Fruit fly (Drosophila melanogaster) whole organism, embryonic: ENCODE measurements around the gene Andorra.

ENCODE experiments used
- BEAF-32 ChIP-seq: fragments of 200-800 bp; sonication (Bioruptor generic); optimal IDR thresholded peaks from 3 replicates; lab custom pipeline; 2017; ENCODE audit warnings: missing biosample characterization, missing genetic modification characterization, mild to moderate bottlenecking, moderate library complexity, missing genetic modification reagents
- CG10462 ChIP-seq: fragments of 200-800 bp; sonication (Bioruptor generic); optimal IDR thresholded peaks from 2 replicates; lab custom pipeline; 2016; ENCODE audit warnings: missing biosample characterization, missing genetic modification characterization
- CG11695 ChIP-seq: fragments of 200-800 bp; sonication (Bioruptor generic); IDR thresholded peaks from 3 replicates; pipeline ENCODE4 v1.3.6; 2022; ENCODE audit warnings: missing biosample characterization, missing genetic modification characterization
- CG12236 ChIP-seq: fragments of 200-800 bp; sonication (Bioruptor generic); optimal IDR thresholded peaks from 2 replicates; lab custom pipeline; 2016; ENCODE audit warnings: missing biosample characterization, missing genetic modification characterization
- CG12299 ChIP-seq: fragments of 200-800 bp; sonication (Bioruptor generic); optimal IDR thresholded peaks from 2 replicates; lab custom pipeline; 2018; ENCODE audit warnings: missing biosample characterization, mild to moderate bottlenecking, missing genetic modification characterization
- CG12659 ChIP-seq: fragments of 200-800 bp; sonication (Bioruptor generic); optimal IDR thresholded peaks from 3 replicates; lab custom pipeline; 2017; ENCODE audit warnings: mild to moderate bottlenecking, missing biosample characterization, missing genetic modification reagents, missing genetic modification characterization
- CG14050 ChIP-seq: fragments of 200-800 bp; sonication (Bioruptor generic); IDR thresholded peaks from 3 replicates; pipeline ENCODE4 v1.3.6; 2022; ENCODE audit warnings: missing biosample characterization, missing genetic modification characterization
- CG1602 ChIP-seq: fragments of 200-800 bp; sonication (Bioruptor generic); optimal IDR thresholded peaks from 3 replicates; lab custom pipeline; 2016; ENCODE audit warnings: missing biosample characterization, missing genetic modification characterization
- CG16863 ChIP-seq: fragments of 200-800 bp; sonication (Bioruptor generic); optimal IDR thresholded peaks from 3 replicates; lab custom pipeline; 2016; ENCODE audit warnings: missing biosample characterization, missing genetic modification characterization
- CG18619 ChIP-seq: fragments of 200-800 bp; sonication (Bioruptor generic); optimal IDR thresholded peaks from 3 replicates; lab custom pipeline; 2017; ENCODE audit warnings: missing biosample characterization, mild to moderate bottlenecking, missing genetic modification characterization
- CG32772 ChIP-seq: fragments of 200-800 bp; sonication (Bioruptor generic); IDR thresholded peaks from 2 replicates; pipeline ENCODE4 v1.3.6; 2022; ENCODE audit warnings: missing biosample characterization, missing genetic modification characterization
- CG4730 ChIP-seq: fragments of 200-800 bp; sonication (Bioruptor generic); IDR thresholded peaks from 2 replicates; pipeline ENCODE4 v1.3.6; 2022; ENCODE audit warnings: missing biosample characterization, missing genetic modification characterization
- CG6254 ChIP-seq: fragments of 200-800 bp; sonication (Bioruptor generic); optimal IDR thresholded peaks from 3 replicates; lab custom pipeline; 2017; ENCODE audit warnings: mild to moderate bottlenecking, missing biosample characterization, missing genetic modification reagents, missing genetic modification characterization
- CG8290 ChIP-seq, 3 experiments: fragments of 200-800 bp; sonication (Bioruptor generic); optimal IDR thresholded peaks; 2 replicates each; lab custom pipeline; 2016 to 2019; ENCODE audit warnings: missing biosample characterization in 3 of 3, missing genetic modification characterization in 3 of 3, mild to moderate bottlenecking in 2 of 3, moderate library complexity in 1 of 3
- D19B ChIP-seq: fragments of 200-800 bp; sonication (Bioruptor generic); optimal IDR thresholded peaks from 2 replicates; lab custom pipeline; 2017; ENCODE audit warnings: missing biosample characterization, mild to moderate bottlenecking, missing genetic modification characterization
- Dp ChIP-seq: fragments of 200-800 bp; sonication (Bioruptor generic); optimal IDR thresholded peaks from 2 replicates; lab custom pipeline; 2018; ENCODE audit warnings: missing biosample characterization, mild to moderate bottlenecking, missing genetic modification characterization, moderate library complexity
- H15 ChIP-seq: fragments of 200-800 bp; sonication (Bioruptor generic); IDR thresholded peaks from 3 replicates; pipeline ENCODE4 v1.3.6; 2022; ENCODE audit warnings: missing biosample characterization, missing genetic modification characterization
- HmgD ChIP-seq: fragments of 200-800 bp; sonication (Bioruptor generic); optimal IDR thresholded peaks from 3 replicates; lab custom pipeline; 2016; ENCODE audit warnings: missing biosample characterization, missing genetic modification characterization
- Lim3 ChIP-seq: fragments of 200-800 bp; sonication (Bioruptor generic); IDR thresholded peaks from 2 replicates; pipeline ENCODE4 v1.3.6; 2022; ENCODE audit warnings: missing biosample characterization, missing genetic modification characterization
- Mad ChIP-seq: fragments of 200-800 bp; sonication (Bioruptor generic); optimal IDR thresholded peaks from 2 replicates; lab custom pipeline; 2016; ENCODE audit warnings: missing biosample characterization, missing genetic modification characterization
- Med ChIP-seq: fragments of 200-800 bp; sonication (Bioruptor generic); peaks from one replicate; lab custom pipeline; 2016; ENCODE audit warnings: missing biosample characterization, missing genetic modification characterization, mild to moderate bottlenecking, inconsistent platforms, moderate library complexity
- Pdp1 ChIP-seq, 2 experiments: fragments of 200-800 bp; sonication (Bioruptor generic); optimal IDR thresholded peaks; 3 replicates each; lab custom pipeline; 2016; ENCODE audit warnings: missing biosample characterization in 2 of 2, missing genetic modification characterization in 2 of 2, mild to moderate bottlenecking in 1 of 2, moderate library complexity in 1 of 2
- Sry-β ChIP-seq: fragments of 200-800 bp; sonication (Bioruptor generic); optimal IDR thresholded peaks from 2 replicates; lab custom pipeline; 2018; ENCODE audit warnings: missing biosample characterization, mild to moderate bottlenecking, missing genetic modification characterization, moderate library complexity
- Trl ChIP-seq, 3 experiments: fragments of >200 bp in 2 of 3; fragments of 200-800 bp in 1 of 3; sonication (Bioruptor generic) in 1 of 3; optimal IDR thresholded peaks; 2 replicates in 1 of 3; 3 replicates in 2 of 3; lab custom pipeline; 2016 to 2017; ENCODE audit warnings: missing biosample characterization in 1 of 3, missing genetic modification characterization in 1 of 3
- dm ChIP-seq: fragments of 200-800 bp; sonication (Bioruptor generic); optimal IDR thresholded peaks from 3 replicates; lab custom pipeline; 2016; ENCODE audit warnings: missing biosample characterization, missing genetic modification characterization
- dysf ChIP-seq: fragments of 200-800 bp; sonication (Bioruptor generic); IDR thresholded peaks from 3 replicates; pipeline ENCODE4 v1.3.6; 2022; ENCODE audit warnings: missing biosample characterization, missing genetic modification characterization
- ems ChIP-seq: fragments of 200-800 bp; sonication (Bioruptor generic); optimal IDR thresholded peaks from 3 replicates; lab custom pipeline; 2016; ENCODE audit warnings: missing biosample characterization, missing genetic modification characterization
- esg ChIP-seq: fragments of 200-800 bp; sonication (Bioruptor generic); conservative IDR thresholded peaks from 2 replicates; pipeline ENCODE4 v1.3.6; 2022; ENCODE audit warnings: missing biosample characterization, missing genetic modification characterization
- fd102C ChIP-seq: fragments of 200-800 bp; sonication (Bioruptor generic); optimal IDR thresholded peaks from 2 replicates; lab custom pipeline; 2018; ENCODE audit warnings: missing biosample characterization, mild to moderate bottlenecking, missing genetic modification characterization, moderate library complexity
- gce ChIP-seq: fragments of 200-800 bp; sonication (Bioruptor generic); IDR thresholded peaks from 3 replicates; pipeline ENCODE4 v1.3.6; 2022; ENCODE audit warnings: missing biosample characterization, missing genetic modification characterization
- gt ChIP-seq: fragments of 200-800 bp; sonication (Bioruptor generic); IDR thresholded peaks from 2 replicates; pipeline ENCODE4 v1.3.6; 2022; ENCODE audit warnings: missing biosample characterization, missing genetic modification characterization
- h ChIP-seq: fragments of >200 bp; optimal IDR thresholded peaks from 2 replicates; lab custom pipeline; 2017
- hb ChIP-seq: fragments of 200-800 bp; sonication (Bioruptor generic); IDR thresholded peaks from 3 replicates; pipeline ENCODE4 v1.3.6; 2022; ENCODE audit warnings: missing biosample characterization, missing genetic modification characterization; ENCODE audit not compliant: partially characterized antibody
- her ChIP-seq: fragments of 200-800 bp; sonication (Bioruptor generic); optimal IDR thresholded peaks from 2 replicates; lab custom pipeline; 2016; ENCODE audit warnings: missing biosample characterization, missing genetic modification characterization
- kah ChIP-seq: fragments of 200-800 bp; sonication (Bioruptor generic); optimal IDR thresholded peaks from 2 replicates; lab custom pipeline; 2018; ENCODE audit warnings: missing biosample characterization, mild to moderate bottlenecking, missing genetic modification characterization
- kay ChIP-seq: fragments of 200-800 bp; sonication (Bioruptor generic); optimal IDR thresholded peaks from 2 replicates; lab custom pipeline; 2016; ENCODE audit warnings: missing biosample characterization, missing genetic modification characterization
- lab ChIP-seq: fragments of 200-800 bp; sonication (Bioruptor generic); optimal IDR thresholded peaks from 3 replicates; lab custom pipeline; 2017; ENCODE audit warnings: missing biosample characterization, missing genetic modification characterization, mild to moderate bottlenecking, moderate library complexity, missing genetic modification reagents
- lilli ChIP-seq: fragments of 200-800 bp; sonication (Bioruptor generic); optimal IDR thresholded peaks from 3 replicates; lab custom pipeline; 2016; ENCODE audit warnings: missing biosample characterization, missing genetic modification characterization
- mirr ChIP-seq: fragments of 200-800 bp; sonication (Bioruptor generic); optimal IDR thresholded peaks from 3 replicates; lab custom pipeline; 2018; ENCODE audit warnings: missing biosample characterization, mild to moderate bottlenecking, missing genetic modification characterization
- org-1 ChIP-seq: fragments of 200-800 bp; sonication (Bioruptor generic); optimal IDR thresholded peaks from 2 replicates; lab custom pipeline; 2017; ENCODE audit warnings: missing biosample characterization, missing genetic modification characterization
- pho ChIP-seq: fragments of 200-800 bp; sonication (Bioruptor generic); optimal IDR thresholded peaks from 2 replicates; lab custom pipeline; 2016; ENCODE audit warnings: missing biosample characterization, missing genetic modification characterization
- pita ChIP-seq: fragments of 200-800 bp; sonication (Bioruptor generic); optimal IDR thresholded peaks from 2 replicates; lab custom pipeline; 2017; ENCODE audit warnings: missing biosample characterization, mild to moderate bottlenecking, missing genetic modification characterization
- slp2 ChIP-seq: fragments of 200-800 bp; sonication (Bioruptor generic); optimal IDR thresholded peaks from 2 replicates; lab custom pipeline; 2016; ENCODE audit warnings: missing biosample characterization, missing genetic modification characterization
- sna ChIP-seq: fragments of 200-800 bp; sonication (Bioruptor generic); IDR thresholded peaks from 2 replicates; pipeline ENCODE4 v1.3.6; 2022; ENCODE audit warnings: missing biosample characterization, missing genetic modification characterization; ENCODE audit not compliant: partially characterized antibody
- sqz ChIP-seq: fragments of 200-800 bp; sonication (Bioruptor generic); optimal IDR thresholded peaks from 3 replicates; lab custom pipeline; 2018; ENCODE audit warnings: missing biosample characterization, mild to moderate bottlenecking, missing genetic modification characterization
- stc ChIP-seq: fragments of 200-800 bp; sonication (Bioruptor generic); IDR thresholded peaks from 2 replicates; pipeline ENCODE4 v1.3.6; 2022; ENCODE audit warnings: missing biosample characterization, missing genetic modification characterization
- stwl ChIP-seq: fragments of 200-800 bp; sonication (Bioruptor generic); optimal IDR thresholded peaks from 3 replicates; lab custom pipeline; 2018; ENCODE audit warnings: missing biosample characterization, mild to moderate bottlenecking, missing genetic modification characterization, moderate library complexity
- ttk ChIP-seq: fragments of 200-800 bp; sonication (Bioruptor generic); IDR thresholded peaks from 2 replicates; pipeline ENCODE4 v2.1.2; 2022; ENCODE audit warnings: missing biosample characterization, missing genetic modification characterization
- tx ChIP-seq: fragments of 200-800 bp; sonication (Bioruptor generic); optimal IDR thresholded peaks from 2 replicates; lab custom pipeline; 2016; ENCODE audit warnings: missing biosample characterization, missing genetic modification characterization
- usp ChIP-seq: fragments of >200 bp; optimal IDR thresholded peaks from 2 replicates; lab custom pipeline; 2017; ENCODE audit warnings: missing biosample characterization, missing genetic modification characterization
- zfh1 ChIP-seq: fragments of 200-800 bp; sonication (Bioruptor generic); IDR thresholded peaks from 3 replicates; pipeline ENCODE4 v1.3.6; 2022; ENCODE audit warnings: missing biosample characterization, missing genetic modification characterization

The Andorra gene

DNA sequence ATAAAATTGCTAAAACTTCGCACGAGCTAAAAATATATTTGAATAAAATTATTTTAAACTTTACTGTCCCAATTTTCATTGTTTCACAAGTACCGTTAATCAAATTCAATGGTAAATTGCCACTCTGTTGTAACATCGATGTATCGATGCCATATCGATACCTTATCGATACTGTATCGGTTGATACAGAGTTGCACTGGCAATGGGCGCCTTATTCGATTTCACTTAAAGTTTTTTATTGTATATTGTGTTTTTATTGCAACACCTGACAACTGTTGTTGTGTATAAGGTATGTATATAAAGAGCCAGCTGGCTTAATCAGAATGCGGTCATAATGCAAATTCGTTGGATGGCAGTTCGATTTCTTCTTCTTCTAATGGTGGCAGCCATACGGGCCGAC is 41.0 kb downstream of the Andorra start, which contains the start of gene CG43229 (continued):
- TF ChIP-seq D19B (GFP tag; lab: Kevin White, UChicago): no peak
- no peak for TF ChIP-seq CG12299 (tag; lab: Kevin White, UChicago)
- TF ChIP-seq CG1602 (GFP tag; lab: Kevin White, UChicago): no peak
- no peak for TF ChIP-seq Sry-β (GFP tag; lab: Kevin White, UChicago)
- peak; percentile 82 for TF ChIP-seq Med (GFP tag; lab: Kevin White, UChicago)
- no peak for TF ChIP-seq usp (GFP tag; lab: Kevin White, UChicago)
- no peak for TF ChIP-seq Trl (optimal IDR thresholded peaks at IDR 0.05; lab: Kevin White, UChicago)
- TF ChIP-seq Trl (GFP tag; optimal IDR thresholded peaks at IDR 0.05; lab: Kevin White, UChicago): no peak
- TF ChIP-seq CG4730 (GFP tag; lab: Robert Waterston, UW): no peak
- TF ChIP-seq stc (GFP tag; lab: Robert Waterston, UW): no peak
- no peak for TF ChIP-seq CG14050 (GFP tag; lab: Robert Waterston, UW)
- no peak for TF ChIP-seq her (GFP tag; lab: Kevin White, UChicago)
- no peak for TF ChIP-seq CG18619 (GFP tag; lab: Kevin White, UChicago)
- no peak for TF ChIP-seq slp2 (GFP tag; lab: Kevin White, UChicago)
- TF ChIP-seq CG8290 (GFP tag; optimal IDR thresholded peaks at IDR 0.05; lab: Kevin White, UChicago): peak; percentile 52
- TF ChIP-seq CG8290 (tag; optimal IDR thresholded peaks at IDR 0.05; lab: Kevin White, UChicago): peak in 1 of 2 experiments; percentile 30
- TF ChIP-seq esg: no peak
- no peak for TF ChIP-seq Lim3 (GFP tag; lab: Robert Waterston, UW)
- no peak for TF ChIP-seq CG6254
- TF ChIP-seq CG12659 (GFP tag; lab: Kevin White, UChicago): peak; percentile 2
- TF ChIP-seq CG16863: peak; percentile 96
- TF ChIP-seq tx (GFP tag; lab: Kevin White, UChicago): no peak
- TF ChIP-seq ttk (GFP tag; lab: Robert Waterston, UW): no peak
- TF ChIP-seq lab: no peak
- no peak for TF ChIP-seq pita (GFP tag; lab: Kevin White, UChicago)
- TF ChIP-seq dysf (GFP tag; lab: Robert Waterston, UW): no peak
- TF ChIP-seq CG12236 (GFP tag; lab: Kevin White, UChicago): no peak
- TF ChIP-seq Dp (GFP tag; lab: Kevin White, UChicago): peak; percentile 81
- TF ChIP-seq kay (GFP tag; lab: Kevin White, UChicago): no peak
- TF ChIP-seq CG10462: no peak
- no peak for TF ChIP-seq pho (GFP tag; lab: Kevin White, UChicago)
- TF ChIP-seq sqz: no peak
- peak; percentile 79 for TF ChIP-seq BEAF-32 (GFP tag; lab: Kevin White, UChicago)
- no peak for TF ChIP-seq Mad (GFP tag; lab: Kevin White, UChicago)
- no peak for TF ChIP-seq kah
- no peak for TF ChIP-seq CG32772
- peak in 1 of 2 experiments; percentile 0 for TF ChIP-seq Pdp1 (GFP tag; optimal IDR thresholded peaks at IDR 0.05; lab: Kevin White, UChicago)
- no peak for TF ChIP-seq lilli (GFP tag; lab: Kevin White, UChicago)
- no peak for TF ChIP-seq ems (GFP tag; lab: Kevin White, UChicago)
- no peak for TF ChIP-seq dm (GFP tag; lab: Kevin White, UChicago)
- TF ChIP-seq CG11695 (GFP tag; lab: Robert Waterston, UW): no peak
- TF ChIP-seq org-1 (GFP tag; lab: Kevin White, UChicago): no peak
- no peak for TF ChIP-seq fd102C (GFP tag; lab: Kevin White, UChicago)
- TF ChIP-seq gt (GFP tag; lab: Robert Waterston, UW): no peak
- peak; percentile 82 for TF ChIP-seq stwl (tag; lab: Kevin White, UChicago)
- no peak for TF ChIP-seq zfh1 (GFP tag; lab: Robert Waterston, UW)
- 0 out of 3 replicates have a peak, but pooled peaks have one; percentile 32 for TF ChIP-seq gce (GFP tag; lab: Robert Waterston, UW)
- TF ChIP-seq mirr: no peak
- 0 out of 2 replicates have a peak, but pooled peaks have one; percentile 37 for TF ChIP-seq sna
- TF ChIP-seq H15 (GFP tag; lab: Robert Waterston, UW): no peak
- TF ChIP-seq HmgD (GFP tag; lab: Kevin White, UChicago): no peak
- no peak for TF ChIP-seq h (lab: Kevin White, UChicago)
- peak; percentile 71; the same call in 2 of the 3 replicates for TF ChIP-seq hb (GFP tag; lab: Robert Waterston, UW)
